Fruit fly (Drosophila melanogaster) whole organism, embryonic: ENCODE results near the gene Blimp-1.

ENCODE experiments used
- B-H1 ChIP-seq: fragments of 200-800 bp; sonication (Bioruptor generic); IDR thresholded peaks from 3 replicates; pipeline ENCODE4 v1.3.6; 2022; ENCODE audit warnings: missing biosample characterization, missing genetic modification characterization
- B-H2 ChIP-seq: fragments of 200-800 bp; sonication (Bioruptor generic); optimal IDR thresholded peaks from 2 replicates; lab custom pipeline; 2018; ENCODE audit warnings: missing biosample characterization, mild to moderate bottlenecking, missing genetic modification characterization
- Bgb ChIP-seq: fragments of 200-800 bp; sonication (Bioruptor generic); IDR thresholded peaks from 2 replicates; pipeline ENCODE4 v1.3.6; 2022; ENCODE audit warnings: missing biosample characterization, missing genetic modification characterization; ENCODE audit not compliant: partially characterized antibody
- CG10274 ChIP-seq: fragments of 200-800 bp; sonication (Bioruptor generic); optimal IDR thresholded peaks from 3 replicates; lab custom pipeline; 2017; ENCODE audit warnings: missing biosample characterization, mild to moderate bottlenecking, missing genetic modification characterization
- CG10462 ChIP-seq: fragments of 200-800 bp; sonication (Bioruptor generic); optimal IDR thresholded peaks from 2 replicates; lab custom pipeline; 2016; ENCODE audit warnings: missing biosample characterization, missing genetic modification characterization
- CG11723 ChIP-seq: fragments of 200-800 bp; sonication (Bioruptor generic); optimal IDR thresholded peaks from 2 replicates; lab custom pipeline; 2017; ENCODE audit warnings: missing biosample characterization, mild to moderate bottlenecking, missing genetic modification characterization
- CG12391 ChIP-seq: fragments of 200-800 bp; sonication (Bioruptor generic); optimal IDR thresholded peaks from 3 replicates; lab custom pipeline; 2018; ENCODE audit warnings: missing biosample characterization, mild to moderate bottlenecking, missing genetic modification characterization, moderate library complexity
- CG14667 ChIP-seq: fragments of 200-800 bp; sonication (Bioruptor generic); IDR thresholded peaks from 2 replicates; pipeline ENCODE4 v1.3.6; 2022; ENCODE audit warnings: missing biosample characterization, missing genetic modification characterization
- CG15514 ChIP-seq: fragments of 200-800 bp; sonication (Bioruptor generic); optimal IDR thresholded peaks from 3 replicates; lab custom pipeline; 2017; ENCODE audit warnings: missing biosample characterization, missing genetic modification characterization, mild to moderate bottlenecking, moderate library complexity, missing genetic modification reagents
- CG16779 ChIP-seq: fragments of 200-800 bp; sonication (Bioruptor generic); IDR thresholded peaks from 2 replicates; pipeline ENCODE4 v1.3.6; 2022; ENCODE audit warnings: missing biosample characterization, missing genetic modification characterization
- CG17328 ChIP-seq: fragments of 200-800 bp; sonication (Bioruptor generic); IDR thresholded peaks from 2 replicates; pipeline ENCODE4 v1.3.6; 2022; ENCODE audit warnings: missing biosample characterization, missing genetic modification characterization
- CG17568 ChIP-seq: fragments of 200-800 bp; sonication (Bioruptor generic); optimal IDR thresholded peaks from 2 replicates; lab custom pipeline; 2018; ENCODE audit warnings: missing biosample characterization, mild to moderate bottlenecking, missing genetic modification characterization, moderate library complexity
- CG2875 ChIP-seq: fragments of 200-800 bp; sonication (Bioruptor generic); optimal IDR thresholded peaks from 2 replicates; lab custom pipeline; 2017; ENCODE audit warnings: missing biosample characterization, mild to moderate bottlenecking, missing genetic modification characterization, missing genetic modification reagents
- CG2889 ChIP-seq: fragments of 200-800 bp; sonication (Bioruptor generic); IDR thresholded peaks from 3 replicates; pipeline ENCODE4 v1.3.6; 2022; ENCODE audit warnings: missing biosample characterization, missing genetic modification characterization
- CG32767 ChIP-seq: fragments of 200-800 bp; sonication (Bioruptor generic); IDR thresholded peaks from 2 replicates; pipeline ENCODE4 v1.3.6; 2022; ENCODE audit warnings: missing biosample characterization, missing genetic modification characterization
- CG33213 ChIP-seq: fragments of 200-800 bp; sonication (Bioruptor generic); optimal IDR thresholded peaks from 3 replicates; lab custom pipeline; 2016; ENCODE audit warnings: missing biosample characterization, missing genetic modification characterization
- CG34422 ChIP-seq: fragments of 200-800 bp; sonication (Bioruptor generic); IDR thresholded peaks from 3 replicates; pipeline ENCODE4 v1.3.6; 2022; ENCODE audit warnings: missing biosample characterization, missing genetic modification characterization
- CG6175 ChIP-seq: fragments of 200-800 bp; sonication (Bioruptor generic); IDR thresholded peaks from 3 replicates; pipeline ENCODE4 v1.3.6; 2022; ENCODE audit warnings: missing biosample characterization, missing genetic modification characterization
- CG6254 ChIP-seq: fragments of 200-800 bp; sonication (Bioruptor generic); optimal IDR thresholded peaks from 3 replicates; lab custom pipeline; 2017; ENCODE audit warnings: mild to moderate bottlenecking, missing biosample characterization, missing genetic modification reagents, missing genetic modification characterization
- CG8478 ChIP-seq: fragments of >200 bp; optimal IDR thresholded peaks from 2 replicates; lab custom pipeline; 2018
- CG8944 ChIP-seq: fragments of 200-800 bp; sonication (Bioruptor generic); optimal IDR thresholded peaks from 3 replicates; lab custom pipeline; 2016; ENCODE audit warnings: missing biosample characterization, missing genetic modification characterization
- CG9797 ChIP-seq: fragments of 200-800 bp; sonication (Bioruptor generic); optimal IDR thresholded peaks from 3 replicates; lab custom pipeline; 2018; ENCODE audit warnings: missing biosample characterization, mild to moderate bottlenecking, missing genetic modification characterization
- Dad ChIP-seq: fragments of 200-800 bp; sonication (Bioruptor generic); optimal IDR thresholded peaks from 3 replicates; lab custom pipeline; 2016; ENCODE audit warnings: missing biosample characterization, missing genetic modification characterization
- ERR ChIP-seq: fragments of 200-800 bp; sonication (Bioruptor generic); optimal IDR thresholded peaks from 2 replicates; lab custom pipeline; 2016; ENCODE audit warnings: missing biosample characterization, missing genetic modification characterization
- Ets65A ChIP-seq: fragments of 200-800 bp; sonication (Bioruptor generic); peaks from one replicate; lab custom pipeline; 2016; ENCODE audit warnings: missing biosample characterization, missing genetic modification characterization
- Gsc ChIP-seq: fragments of 200-800 bp; sonication (Bioruptor generic); IDR thresholded peaks from 2 replicates; pipeline ENCODE4 v1.3.6; 2022; ENCODE audit warnings: missing biosample characterization, missing genetic modification characterization
- Myb ChIP-seq: fragments of 200-800 bp; sonication (Bioruptor generic); optimal IDR thresholded peaks from 2 replicates; lab custom pipeline; 2016; ENCODE audit warnings: missing biosample characterization, missing genetic modification characterization
- Rfx ChIP-seq: fragments of 200-800 bp; sonication (Bioruptor generic); IDR thresholded peaks from 2 replicates; pipeline ENCODE4 v1.3.6; 2022; ENCODE audit warnings: missing biosample characterization, missing genetic modification characterization
- Sry-β ChIP-seq: fragments of 200-800 bp; sonication (Bioruptor generic); optimal IDR thresholded peaks from 2 replicates; lab custom pipeline; 2018; ENCODE audit warnings: missing biosample characterization, mild to moderate bottlenecking, missing genetic modification characterization, moderate library complexity
- Stat92E ChIP-seq, 3 experiments: fragments of >200 bp in 2 of 3; fragments of 200-800 bp in 1 of 3; sonication (Bioruptor generic) in 1 of 3; optimal IDR thresholded peaks; 2 replicates each; lab custom pipeline; 2017 to 2019; ENCODE audit warnings: missing biosample characterization in 3 of 3, missing genetic modification characterization in 3 of 3, mild to moderate bottlenecking in 1 of 3, moderate library complexity in 1 of 3
- Vsx1 ChIP-seq: fragments of 200-800 bp; sonication (Bioruptor generic); optimal IDR thresholded peaks from 2 replicates; lab custom pipeline; 2017; ENCODE audit warnings: missing biosample characterization, mild to moderate bottlenecking, missing genetic modification characterization, missing genetic modification reagents
- ab ChIP-seq: fragments of 200-800 bp; sonication (Bioruptor generic); optimal IDR thresholded peaks from 2 replicates; lab custom pipeline; 2016; ENCODE audit warnings: missing biosample characterization, missing genetic modification characterization
- al ChIP-seq: fragments of 200-800 bp; sonication (Bioruptor generic); IDR thresholded peaks from 2 replicates; pipeline ENCODE4 v1.3.6; 2022; ENCODE audit warnings: missing biosample characterization, missing genetic modification characterization
- ara ChIP-seq: fragments of 200-800 bp; sonication (Bioruptor generic); IDR thresholded peaks from 2 replicates; pipeline ENCODE4 v1.3.6; 2022; ENCODE audit warnings: missing biosample characterization, missing genetic modification characterization
- cg ChIP-seq: fragments of 200-800 bp; sonication (Bioruptor generic); optimal IDR thresholded peaks from 3 replicates; lab custom pipeline; 2019; ENCODE audit warnings: missing biosample characterization, mild to moderate bottlenecking, missing genetic modification characterization, moderate library complexity
- crol ChIP-seq: fragments of 200-800 bp; sonication (Bioruptor generic); IDR thresholded peaks from 2 replicates; pipeline ENCODE4 v1.3.6; 2022; ENCODE audit warnings: missing biosample characterization, missing genetic modification characterization
- da ChIP-seq: fragments of 200-800 bp; sonication (Bioruptor generic); optimal IDR thresholded peaks from 2 replicates; lab custom pipeline; 2016; ENCODE audit warnings: missing biosample characterization, missing genetic modification characterization
- ewg ChIP-seq: fragments of 200-800 bp; sonication (Bioruptor generic); optimal IDR thresholded peaks from 3 replicates; lab custom pipeline; 2017; ENCODE audit warnings: mild to moderate bottlenecking, missing biosample characterization, missing genetic modification reagents, missing genetic modification characterization
- fd3F ChIP-seq: fragments of 200-800 bp; sonication (Bioruptor generic); optimal IDR thresholded peaks from 2 replicates; lab custom pipeline; 2018; ENCODE audit warnings: missing biosample characterization, mild to moderate bottlenecking, missing genetic modification characterization, moderate library complexity
- hth ChIP-seq: fragments of >200 bp; optimal IDR thresholded peaks from 2 replicates; lab custom pipeline; 2017; ENCODE audit warnings: inconsistent platforms
- ind ChIP-seq: fragments of 200-800 bp; sonication (Bioruptor generic); optimal IDR thresholded peaks from 3 replicates; lab custom pipeline; 2016; ENCODE audit warnings: missing biosample characterization, missing genetic modification characterization
- oc ChIP-seq: fragments of 200-800 bp; sonication (Bioruptor generic); optimal IDR thresholded peaks from 2 replicates; lab custom pipeline; 2018; ENCODE audit warnings: missing biosample characterization, mild to moderate bottlenecking, missing genetic modification characterization, moderate library complexity
- odd ChIP-seq: fragments of 200-800 bp; sonication (Bioruptor generic); optimal IDR thresholded peaks from 2 replicates; lab custom pipeline; 2017; ENCODE audit warnings: missing biosample characterization, mild to moderate bottlenecking, missing genetic modification characterization
- org-1 ChIP-seq: fragments of 200-800 bp; sonication (Bioruptor generic); optimal IDR thresholded peaks from 2 replicates; lab custom pipeline; 2017; ENCODE audit warnings: missing biosample characterization, missing genetic modification characterization
- sens ChIP-seq: fragments of 200-800 bp; sonication (Bioruptor generic); peaks from one replicate; lab custom pipeline; 2016; ENCODE audit warnings: missing biosample characterization, missing genetic modification characterization
- sisA ChIP-seq: fragments of 200-800 bp; sonication (Bioruptor generic); IDR thresholded peaks from 2 replicates; pipeline ENCODE4 v1.3.6; 2022; ENCODE audit warnings: missing biosample characterization, missing genetic modification characterization
- sob ChIP-seq: fragments of 200-800 bp; sonication (Bioruptor generic); IDR thresholded peaks from 2 replicates; pipeline ENCODE4 v1.3.6; 2022; ENCODE audit warnings: missing biosample characterization, missing genetic modification characterization
- stc ChIP-seq: fragments of 200-800 bp; sonication (Bioruptor generic); IDR thresholded peaks from 2 replicates; pipeline ENCODE4 v1.3.6; 2022; ENCODE audit warnings: missing biosample characterization, missing genetic modification characterization
- tup ChIP-seq: fragments of 200-800 bp; sonication (Bioruptor generic); optimal IDR thresholded peaks from 2 replicates; lab custom pipeline; 2016; ENCODE audit warnings: missing biosample characterization, mild to moderate bottlenecking, missing genetic modification characterization, moderate library complexity
- tx ChIP-seq: fragments of 200-800 bp; sonication (Bioruptor generic); optimal IDR thresholded peaks from 2 replicates; lab custom pipeline; 2016; ENCODE audit warnings: missing biosample characterization, missing genetic modification characterization
- vnd ChIP-seq: fragments of 200-800 bp; sonication (Bioruptor generic); IDR thresholded peaks from 3 replicates; pipeline ENCODE4 v1.3.6; 2022; ENCODE audit warnings: missing biosample characterization, missing genetic modification characterization; ENCODE audit not compliant: partially characterized antibody
- zen ChIP-seq: fragments of 200-800 bp; sonication (Bioruptor generic); optimal IDR thresholded peaks from 3 replicates; lab custom pipeline; 2018; ENCODE audit warnings: missing biosample characterization, mild to moderate bottlenecking, missing genetic modification characterization, moderate library complexity

The Blimp-1 gene

dm6 chr3L:5654403-5654883, 23.7 kb downstream of the Blimp-1 start, which contains the start of gene lin-28 (continued):
- TF ChIP-seq CG10274 (GFP tag; lab: Kevin White, UChicago), result no peak
- no peak for TF ChIP-seq Gsc (GFP tag; lab: Robert Waterston, UW)
- TF ChIP-seq CG6254 (GFP tag; lab: Kevin White, UChicago), result no peak
- TF ChIP-seq stc (GFP tag; lab: Robert Waterston, UW), result peak; percentile 30; the same call in 1 of the 2 replicates
- no peak for TF ChIP-seq CG14667
- TF ChIP-seq zen (tag; lab: Kevin White, UChicago), result peak; percentile 22
- no peak for TF ChIP-seq B-H1 (GFP tag; lab: Robert Waterston, UW)
- TF ChIP-seq CG6175, result no peak
- TF ChIP-seq CG16779, result no peak
- no peak for TF ChIP-seq Rfx
- TF ChIP-seq Dad (GFP tag; lab: Kevin White, UChicago), result peak; percentile 14
- TF ChIP-seq ab (GFP tag; lab: Kevin White, UChicago), result no peak
- no peak for TF ChIP-seq Sry-β (GFP tag; lab: Kevin White, UChicago)
- TF ChIP-seq CG33213 (GFP tag; lab: Kevin White, UChicago), result no peak
- TF ChIP-seq CG15514 (GFP tag; lab: Kevin White, UChicago), result no peak
- no peak for TF ChIP-seq Myb (GFP tag; lab: Kevin White, UChicago)
- TF ChIP-seq oc, result peak; percentile 8
- TF ChIP-seq CG2875 (GFP tag; lab: Kevin White, UChicago), result peak; percentile 7
- peak; percentile 31; the same call in 1 of the 3 replicates for TF ChIP-seq vnd (GFP tag; lab: Robert Waterston, UW)
- no peak for TF ChIP-seq CG8944 (GFP tag; lab: Kevin White, UChicago)
- no peak for TF ChIP-seq crol
- TF ChIP-seq sob (GFP tag; lab: Robert Waterston, UW), result no peak
- TF ChIP-seq CG2889 (GFP tag; lab: Robert Waterston, UW), result no peak
- TF ChIP-seq tx (GFP tag; lab: Kevin White, UChicago), result peak; percentile 4
- no peak for TF ChIP-seq odd (GFP tag; lab: Kevin White, UChicago)
- peak; percentile 55; the same call in 1 of the 3 replicates for TF ChIP-seq CG34422 (GFP tag; lab: Robert Waterston, UW)
- TF ChIP-seq CG32767, result peak; percentile 59; the same call in 1 of the 2 replicates
- no peak for TF ChIP-seq sisA (GFP tag; lab: Robert Waterston, UW)
- TF ChIP-seq Stat92E (GFP tag; optimal IDR thresholded peaks at IDR 0.05; lab: Kevin White, UChicago), result peak in 1 of 3 experiments; percentile 96
- TF ChIP-seq ind (GFP tag; lab: Kevin White, UChicago), result no peak
- no peak for TF ChIP-seq Ets65A (GFP tag; lab: Kevin White, UChicago)
- no peak for TF ChIP-seq CG10462 (GFP tag; lab: Kevin White, UChicago)
- TF ChIP-seq CG12391 (tag; lab: Kevin White, UChicago), result no peak
- TF ChIP-seq hth (lab: Kevin White, UChicago), result no peak
- peak; percentile 94 for TF ChIP-seq cg (GFP tag; lab: Kevin White, UChicago)
- TF ChIP-seq Bgb (GFP tag; lab: Robert Waterston, UW), result peak; percentile 77
- no peak for TF ChIP-seq CG17328 (GFP tag; lab: Robert Waterston, UW)
- TF ChIP-seq org-1 (GFP tag; lab: Kevin White, UChicago), result no peak
- TF ChIP-seq CG17568, result no peak
- TF ChIP-seq fd3F, result no peak
- peak; percentile 20 for TF ChIP-seq ewg (GFP tag; lab: Kevin White, UChicago)
- TF ChIP-seq da, result no peak
- TF ChIP-seq CG8478 (lab: Kevin White, UChicago), result no peak
- no peak for TF ChIP-seq al
- TF ChIP-seq CG9797 (GFP tag; lab: Kevin White, UChicago), result no peak
- TF ChIP-seq tup (GFP tag; lab: Kevin White, UChicago), result no peak
- TF ChIP-seq B-H2 (GFP tag; lab: Kevin White, UChicago), result no peak
- TF ChIP-seq Vsx1 (GFP tag; lab: Kevin White, UChicago), result peak; percentile 25
- TF ChIP-seq ERR (GFP tag; lab: Kevin White, UChicago), result peak; percentile 36
- no peak for TF ChIP-seq CG11723 (GFP tag; lab: Kevin White, UChicago)
- TF ChIP-seq sens, result peak; percentile 60
- TF ChIP-seq ara, result no peak
